Worm (Caenorhabditis elegans) whole organism, L2 larva: Measurements from ENCODE around the gene tatn-1.

Experiments
- C34F6.9 ChIP-seq: fragments of 150-350 bp; optimal IDR thresholded peaks from 2 replicates; lab custom pipeline; 2014; ENCODE audit warnings: missing biosample characterization, missing genetic modification characterization
- F13H6.1 ChIP-seq: sonication (generic microtip); optimal IDR thresholded peaks from 2 replicates; lab custom pipeline; 2016; ENCODE audit warnings: missing genetic modification characterization, missing compliant biosample characterization
- R02D3.7 ChIP-seq: fragments of 150-350 bp; optimal IDR thresholded peaks from 2 replicates; lab custom pipeline; 2014; ENCODE audit warnings: missing biosample characterization, missing genetic modification characterization
- Y55F3AM.14 ChIP-seq: fragments of 200-800 bp; sonication (Bioruptor generic); optimal IDR thresholded peaks from 2 replicates; lab custom pipeline; 2018; ENCODE audit warnings: mild to moderate bottlenecking, missing genetic modification characterization, missing compliant biosample characterization
- ZK546.5 ChIP-seq: sonication (generic microtip); optimal IDR thresholded peaks from 2 replicates; lab custom pipeline; 2017; ENCODE audit warnings: missing biosample characterization, missing genetic modification characterization
- ama-1 ChIP-seq: fragments of 150-350 bp; optimal IDR thresholded peaks from 2 replicates; lab custom pipeline; 2018; ENCODE audit warnings: inconsistent platforms
- blmp-1 ChIP-seq: sonication (generic microtip); optimal IDR thresholded peaks from 2 replicates; lab custom pipeline; 2017; ENCODE audit warnings: missing genetic modification characterization, mild to moderate bottlenecking, missing compliant biosample characterization, antibody characterized with exemption, moderate library complexity; ENCODE audit not compliant: insufficient read depth
- ceh-16 ChIP-seq: fragments of 150-350 bp; optimal IDR thresholded peaks from 2 replicates; lab custom pipeline; 2014; ENCODE audit warnings: missing biosample characterization, missing genetic modification characterization
- ceh-82 ChIP-seq: fragments of 150-350 bp; optimal IDR thresholded peaks from 2 replicates; lab custom pipeline; 2014; ENCODE audit warnings: missing biosample characterization, missing genetic modification characterization
- crh-2 ChIP-seq: sonication (generic microtip); optimal IDR thresholded peaks from 2 replicates; lab custom pipeline; 2017; ENCODE audit warnings: missing biosample characterization, missing genetic modification characterization
- dmd-4 ChIP-seq: sonication (generic microtip); optimal IDR thresholded peaks from 2 replicates; lab custom pipeline; 2017; ENCODE audit warnings: missing biosample characterization, missing genetic modification characterization
- egl-27 ChIP-seq: sonication (generic microtip); optimal IDR thresholded peaks from 3 replicates; lab custom pipeline; 2017; ENCODE audit warnings: missing biosample characterization, missing genetic modification reagents, missing genetic modification characterization
- elt-1 ChIP-seq: fragments of 150-350 bp; optimal IDR thresholded peaks from 2 replicates; lab custom pipeline; 2014; ENCODE audit warnings: missing biosample characterization, missing genetic modification characterization
- elt-3 ChIP-seq: sonication (generic microtip); optimal IDR thresholded peaks from 2 replicates; lab custom pipeline; 2017; ENCODE audit warnings: missing biosample characterization, missing genetic modification characterization
- fos-1 ChIP-seq: fragments of 150-350 bp; optimal IDR thresholded peaks from 2 replicates; lab custom pipeline; 2014; ENCODE audit warnings: missing biosample characterization, missing genetic modification characterization
- gmeb-1 ChIP-seq: fragments of 150-350 bp; optimal IDR thresholded peaks from 2 replicates; lab custom pipeline; 2014; ENCODE audit warnings: missing biosample characterization, missing genetic modification characterization
- lin-11 ChIP-seq: fragments of 150-350 bp; sonication (generic microtip); optimal IDR thresholded peaks from 2 replicates; lab custom pipeline; 2014; ENCODE audit warnings: missing biosample characterization, missing genetic modification characterization, inconsistent platforms, mixed read lengths
- lin-13 ChIP-seq: fragments of 150-350 bp; optimal IDR thresholded peaks from 2 replicates; lab custom pipeline; 2014; ENCODE audit warnings: missing biosample characterization, missing genetic modification reagents, missing genetic modification characterization
- lsy-2 ChIP-seq, 2 experiments: fragments of 150-350 bp in 1 of 2; sonication (generic microtip) in 1 of 2; optimal IDR thresholded peaks; 2 replicates each; lab custom pipeline; 2014 to 2017; ENCODE audit warnings: missing biosample characterization in 2 of 2, missing genetic modification characterization in 2 of 2
- mbf-1 ChIP-seq: sonication (generic microtip); optimal IDR thresholded peaks from 2 replicates; lab custom pipeline; 2017; ENCODE audit warnings: missing biosample characterization, missing genetic modification characterization
- mdl-1 ChIP-seq, 2 experiments: fragments of 150-350 bp in 1 of 2; sonication (generic microtip) in 1 of 2; optimal IDR thresholded peaks; 2 replicates each; lab custom pipeline; 2017; ENCODE audit warnings: missing biosample characterization in 2 of 2, missing genetic modification characterization in 2 of 2
- nhr-11 ChIP-seq: fragments of 150-350 bp; optimal IDR thresholded peaks from 2 replicates; lab custom pipeline; 2014; ENCODE audit warnings: missing biosample characterization, missing genetic modification characterization
- nhr-12 ChIP-seq: fragments of 150-350 bp; optimal IDR thresholded peaks from 2 replicates; lab custom pipeline; 2014; ENCODE audit warnings: missing biosample characterization, missing genetic modification characterization
- nhr-129 ChIP-seq: fragments of 150-350 bp; optimal IDR thresholded peaks from 2 replicates; lab custom pipeline; 2014; ENCODE audit warnings: missing biosample characterization, missing genetic modification characterization
- nhr-21 ChIP-seq: fragments of 150-350 bp; optimal IDR thresholded peaks from 2 replicates; lab custom pipeline; 2014; ENCODE audit warnings: missing biosample characterization, missing genetic modification characterization
- nhr-23 ChIP-seq: fragments of 150-350 bp; optimal IDR thresholded peaks from 2 replicates; lab custom pipeline; 2014; ENCODE audit warnings: missing biosample characterization, missing genetic modification reagents, missing genetic modification characterization
- nhr-237 ChIP-seq: fragments of 150-350 bp; optimal IDR thresholded peaks from 2 replicates; lab custom pipeline; 2014; ENCODE audit warnings: missing biosample characterization, missing genetic modification characterization
- nhr-25 ChIP-seq: fragments of 150-350 bp; sonication (generic microtip); optimal IDR thresholded peaks from 3 replicates; lab custom pipeline; 2014; ENCODE audit warnings: missing biosample characterization, missing genetic modification characterization
- nhr-6 ChIP-seq: fragments of 150-350 bp; optimal IDR thresholded peaks from 2 replicates; lab custom pipeline; 2014; ENCODE audit warnings: missing biosample characterization, missing genetic modification characterization
- nhr-77 ChIP-seq: fragments of 150-350 bp; optimal IDR thresholded peaks from 2 replicates; lab custom pipeline; 2014; ENCODE audit warnings: missing biosample characterization, missing genetic modification characterization
- peb-1 ChIP-seq: fragments of 150-350 bp; optimal IDR thresholded peaks from 2 replicates; lab custom pipeline; 2014; ENCODE audit warnings: missing biosample characterization, missing genetic modification characterization
- sem-4 ChIP-seq: fragments of 150-350 bp; optimal IDR thresholded peaks from 2 replicates; lab custom pipeline; 2014; ENCODE audit warnings: missing biosample characterization, missing genetic modification reagents, missing genetic modification characterization
- skn-1 ChIP-seq: sonication (generic microtip); optimal IDR thresholded peaks from 2 replicates; lab custom pipeline; 2017; ENCODE audit warnings: missing biosample characterization, missing genetic modification characterization
- sma-3 ChIP-seq: sonication (generic microtip); optimal IDR thresholded peaks from 2 replicates; lab custom pipeline; 2016; ENCODE audit warnings: missing genetic modification reagents, missing genetic modification characterization, missing compliant biosample characterization
- sma-9 ChIP-seq, 2 experiments: fragments of 150-350 bp in 1 of 2; sonication (generic microtip) in 1 of 2; optimal IDR thresholded peaks; 2 replicates each; lab custom pipeline; 2014 to 2016; ENCODE audit warnings: missing genetic modification characterization in 2 of 2, mild to moderate bottlenecking in 1 of 2, missing biosample characterization in 1 of 2, missing compliant biosample characterization in 1 of 2, missing genetic modification reagents in 1 of 2, moderate library complexity in 1 of 2
- snpc-4 ChIP-seq: fragments of 150-350 bp; optimal IDR thresholded peaks from 2 replicates; lab custom pipeline; 2014; ENCODE audit warnings: missing biosample characterization, missing genetic modification characterization
- unc-39 ChIP-seq: fragments of 150-350 bp; optimal IDR thresholded peaks from 2 replicates; lab custom pipeline; 2014; ENCODE audit warnings: missing biosample characterization, missing genetic modification characterization
- unc-62 ChIP-seq: fragments of 150-350 bp; optimal IDR thresholded peaks from 2 replicates; lab custom pipeline; 2014; ENCODE audit warnings: missing biosample characterization, missing genetic modification reagents, missing genetic modification characterization
- zag-1 ChIP-seq: fragments of 150-350 bp; optimal IDR thresholded peaks from 2 replicates; lab custom pipeline; 2014; ENCODE audit warnings: missing biosample characterization, missing genetic modification characterization
- ztf-11 ChIP-seq: sonication (generic microtip); optimal IDR thresholded peaks from 2 replicates; lab custom pipeline; 2017; ENCODE audit warnings: missing biosample characterization, missing genetic modification characterization
- ztf-4 ChIP-seq: fragments of 150-350 bp; optimal IDR thresholded peaks from 2 replicates; lab custom pipeline; 2014; ENCODE audit warnings: missing biosample characterization, missing genetic modification characterization

The tatn-1 gene

ce11 chrX:14805746-14806145, 14.9 kb downstream of the tatn-1 start:
- TF ChIP-seq ztf-4 (tag; lab: Kevin White, UChicago) (no peak), mdl-1 (tag; optimal IDR thresholded peaks at IDR 0.05; lab: Kevin White, UChicago) (no peak), ceh-82 (tag; lab: Kevin White, UChicago) (no peak), nhr-11 (tag; lab: Kevin White, UChicago) (no peak), nhr-25 (tag; lab: Kevin White, UChicago) (no peak), nhr-237 (tag; lab: Kevin White, UChicago) (no peak), crh-2 (tag; lab: Kevin White, UChicago) (no peak), snpc-4 (tag; lab: Kevin White, UChicago) (no peak)

ce11 chrX:14806936-14807335, 16.1 kb downstream of the tatn-1 start, which contains the start of gene F42D1.4:
F42D1.4 (plus strand) TSS chrX:14807236.
- TF ChIP-seq peb-1 (no peak), sma-9 (GFP tag; optimal IDR thresholded peaks at IDR 0.05; lab: Kevin White, UChicago) (no peak), sma-9 (tag; optimal IDR thresholded peaks at IDR 0.05; lab: Kevin White, UChicago) (no peak), R02D3.7 (tag; lab: Kevin White, UChicago) (no peak), nhr-77 (tag; lab: Kevin White, UChicago) (no peak), unc-62 (GFP tag; lab: Kevin White, UChicago) (no peak), ceh-82 (tag; lab: Kevin White, UChicago) (no peak), blmp-1 (tag; lab: Kevin White, UChicago) (no peak), elt-3 (tag; lab: Kevin White, UChicago) (no peak), dmd-4 (tag; lab: Kevin White, UChicago) (no peak), sem-4 (tag; lab: Kevin White, UChicago) (no peak)

- TF ChIP-seq sma-3 (GFP tag; lab: Kevin White, UChicago) (peak; percentile 6), skn-1 (tag; lab: Kevin White, UChicago) (peak; percentile 90), peb-1 (no peak), unc-39 (tag; lab: Kevin White, UChicago) (no peak), mbf-1 (tag; lab: Kevin White, UChicago) (no peak), lin-13 (GFP tag; lab: Kevin White, UChicago) (peak; percentile 28), egl-27 (no peak), nhr-129 (tag; lab: Kevin White, UChicago) (no peak), R02D3.7 (tag; lab: Kevin White, UChicago) (no peak), lsy-2 (tag; optimal IDR thresholded peaks at IDR 0.05; lab: Kevin White, UChicago) (no peak), nhr-21 (tag; lab: Kevin White, UChicago) (no peak), nhr-12 (tag; lab: Kevin White, UChicago) (no peak)
Measured at ce11 chrX:14808796-14809195, 18.0 kb downstream of the tatn-1 start.

ce11 chrX:14809905-14810304, 19.1 kb downstream of the tatn-1 start:
- TF ChIP-seq gmeb-1 (tag; lab: Kevin White, UChicago) (peak; percentile 0), egl-27 (no peak), nhr-129 (tag; lab: Kevin White, UChicago) (no peak), sma-9 (GFP tag; optimal IDR thresholded peaks at IDR 0.05; lab: Kevin White, UChicago) (peak; percentile 48), sma-9 (tag; optimal IDR thresholded peaks at IDR 0.05; lab: Kevin White, UChicago) (no peak), nhr-23 (no peak), nhr-21 (tag; lab: Kevin White, UChicago) (no peak)

ce11 chrX:14810718-14811117, 19.9 kb downstream of the tatn-1 start, which contains the start of gene atf-4:
atf-4 (minus strand) TSS chrX:14810810.
- peak; percentile 94 for TF ChIP-seq crh-2 (tag; lab: Kevin White, UChicago)
- TF ChIP-seq sem-4 (tag; lab: Kevin White, UChicago), result peak; percentile 73
- peak; percentile 9 for TF ChIP-seq skn-1 (tag; lab: Kevin White, UChicago)
- peak; percentile 32 for TF ChIP-seq lin-13 (GFP tag; lab: Kevin White, UChicago)
- no peak for TF ChIP-seq snpc-4 (tag; lab: Kevin White, UChicago)
- TF ChIP-seq C34F6.9 (tag; lab: Kevin White, UChicago), result peak; percentile 70
- no peak for TF ChIP-seq Y55F3AM.14
- TF ChIP-seq R02D3.7 (tag; lab: Kevin White, UChicago), result no peak
- no peak for TF ChIP-seq ceh-82 (tag; lab: Kevin White, UChicago)
- peak; percentile 40 for TF ChIP-seq nhr-6 (tag; lab: Kevin White, UChicago)
- no peak for TF ChIP-seq peb-1
- TF ChIP-seq nhr-12 (tag; lab: Kevin White, UChicago), result no peak
- TF ChIP-seq nhr-237 (tag; lab: Kevin White, UChicago), result no peak
- peak; percentile 39 for TF ChIP-seq lin-11 (tag; lab: Kevin White, UChicago)
- peak in 1 of 2 experiments; percentile 72 for TF ChIP-seq lsy-2 (tag; optimal IDR thresholded peaks at IDR 0.05; lab: Kevin White, UChicago)
- TF ChIP-seq zag-1, result no peak
- TF ChIP-seq elt-1 (tag; lab: Kevin White, UChicago), result no peak
- no peak for TF ChIP-seq nhr-23
- TF ChIP-seq ceh-16 (tag; lab: Kevin White, UChicago), result no peak
- TF ChIP-seq blmp-1 (tag; lab: Kevin White, UChicago), result no peak
- no peak for TF ChIP-seq unc-62 (GFP tag; lab: Kevin White, UChicago)
- no peak for TF ChIP-seq ztf-11
- TF ChIP-seq nhr-11 (tag; lab: Kevin White, UChicago), result no peak
- peak; percentile 76 for TF ChIP-seq F13H6.1 (tag; lab: Kevin White, UChicago)
- TF ChIP-seq ama-1, result peak; percentile 55
- TF ChIP-seq mbf-1 (tag; lab: Kevin White, UChicago), result no peak
- peak; percentile 56 for TF ChIP-seq nhr-25 (tag; lab: Kevin White, UChicago)
- TF ChIP-seq ZK546.5, result no peak
- TF ChIP-seq fos-1 (tag; lab: Kevin White, UChicago), result peak; percentile 89
- TF ChIP-seq ztf-4 (tag; lab: Kevin White, UChicago), result peak; percentile 51
- TF ChIP-seq sma-3 (GFP tag; lab: Kevin White, UChicago), result peak; percentile 58
